Worm (Caenorhabditis elegans) whole organism, L4/young adult: Measurements from ENCODE around the gene str-139.

Source experiments
- W03F9.2 ChIP-seq: fragments of 150-350 bp; optimal IDR thresholded peaks from 2 replicates; lab custom pipeline; 2014; ENCODE audit warnings: missing biosample characterization, missing genetic modification characterization
- dao-5 ChIP-seq: sonication (generic microtip); optimal IDR thresholded peaks from 2 replicates; lab custom pipeline; 2016; ENCODE audit warnings: missing genotype, missing genetic modification characterization, moderate library complexity, missing compliant biosample characterization
- him-1 ChIP-seq: sonication (generic microtip); optimal IDR thresholded peaks from 2 replicates; lab custom pipeline; 2016; ENCODE audit warnings: missing genotype, missing genetic modification reagents, missing genetic modification characterization, missing compliant biosample characterization

ce11 chrV:8067800-8068199 is 5.8 kb upstream of the str-139 start, which contains the start of gene str-140:
- TF ChIP-seq him-1 (tag; lab: Kevin White, UChicago) (no peak), dao-5 (tag; lab: Kevin White, UChicago) (no peak), W03F9.2 (no peak)
